Comparison of ENCODE assay signal across 1 fruit fly cellular context in the genomic region with DNA sequence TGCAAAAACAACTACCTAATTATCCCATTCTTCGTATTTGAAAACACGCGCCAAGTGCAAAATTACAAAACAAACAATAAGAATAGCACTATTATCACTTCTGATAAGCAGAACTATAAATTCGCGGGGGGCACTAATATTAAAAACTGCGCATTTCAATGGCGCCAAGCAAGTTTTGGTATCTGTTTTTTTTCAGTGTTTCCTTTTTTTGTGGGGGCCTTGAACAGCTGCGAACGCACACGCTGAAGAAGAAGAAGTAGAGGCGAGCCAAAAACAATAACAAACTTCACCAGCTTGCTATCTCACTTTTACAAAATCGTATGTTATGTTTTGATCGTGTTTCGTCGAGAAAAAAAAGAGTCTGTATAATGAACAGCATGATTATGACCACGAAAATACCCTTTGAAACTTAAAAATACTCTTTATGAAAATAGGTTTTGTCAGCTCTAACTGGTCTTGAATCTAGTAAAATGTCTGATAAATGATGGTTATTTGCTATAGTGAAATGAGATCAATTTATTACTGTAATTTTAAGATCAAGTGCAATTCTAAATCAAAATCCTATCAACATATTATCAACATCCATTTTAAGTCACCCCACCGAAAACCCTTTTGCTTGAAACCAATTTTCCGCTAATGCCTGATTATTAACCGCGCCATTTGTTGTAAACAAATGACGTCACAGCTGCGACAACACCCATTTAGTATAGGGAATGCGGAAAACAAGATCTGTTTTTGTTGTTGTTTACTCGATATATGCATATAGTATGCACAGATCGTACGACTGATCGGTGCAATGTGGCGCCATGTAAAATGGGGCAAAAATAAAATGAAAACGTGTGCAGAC.
TF ChIP-seq lines count a peak whose summit lies in the region.

No protein-coding gene starts in this region.

TF ChIP-seq in whole organism, embryonic, 481 proteins besides CTCF, POLR2A, EP300 and RAD21 (continued from another document and continues in another):
- TF ChIP-seq CG31388 (GFP tag; optimal IDR thresholded peaks at IDR 0.05; lab: Kevin White, UChicago) (peak; percentile 35), CG8944 (GFP tag; optimal IDR thresholded peaks at IDR 0.05; lab: Kevin White, UChicago) (peak; percentile 52), CG12219 (GFP tag; optimal IDR thresholded peaks at IDR 0.05; lab: Kevin White, UChicago) (peak; percentile 58), p53 (GFP tag; optimal IDR thresholded peaks at IDR 0.05; lab: Kevin White, UChicago) (no peak), ttk (GFP tag; IDR thresholded peaks at IDR 0.05; lab: Robert Waterston, UW) (no peak), CG10209 (GFP tag; optimal IDR thresholded peaks at IDR 0.05; lab: Kevin White, UChicago) (peak; percentile 63), unc-4 (GFP tag; IDR thresholded peaks at IDR 0.05; lab: Robert Waterston, UW; ENCODE audit: partially characterized antibody) (no peak), CG12155 (GFP tag; optimal IDR thresholded peaks at IDR 0.05; lab: Kevin White, UChicago) (peak; percentile 57), CG8281 (tag; optimal IDR thresholded peaks at IDR 0.05; lab: Kevin White, UChicago) (no peak), CG34376 (GFP tag; optimal IDR thresholded peaks at IDR 0.05; lab: Kevin White, UChicago) (peak; percentile 69), Atf3 (GFP tag; optimal IDR thresholded peaks at IDR 0.05; lab: Kevin White, UChicago) (peak; percentile 9), ham (GFP tag; IDR thresholded peaks at IDR 0.05; lab: Robert Waterston, UW) (no peak), tin (GFP tag; optimal IDR thresholded peaks at IDR 0.05; lab: Kevin White, UChicago) (peak; percentile 47), ems (GFP tag; optimal IDR thresholded peaks at IDR 0.05; lab: Kevin White, UChicago) (peak; percentile 41), Fer2 (tag; optimal IDR thresholded peaks at IDR 0.05; lab: Kevin White, UChicago) (no peak), dmrt99B (tag; optimal IDR thresholded peaks at IDR 0.05; lab: Kevin White, UChicago) (peak; percentile 46), CG6689 (GFP tag; IDR thresholded peaks at IDR 0.05; lab: Robert Waterston, UW) (peak; percentile 69), CG17568 (GFP tag; optimal IDR thresholded peaks at IDR 0.05; lab: Kevin White, UChicago) (no peak), Ptx1 (GFP tag; IDR thresholded peaks at IDR 0.05; lab: Robert Waterston, UW) (peak; percentile 63), knrl (GFP tag; IDR thresholded peaks at IDR 0.05; lab: Robert Waterston, UW; ENCODE audit: partially characterized antibody) (peak; percentile 32; the same call in 1 of the 3 replicates), Ada2b (GFP tag; IDR thresholded peaks at IDR 0.05; lab: Robert Waterston, UW) (peak; percentile 67; the same call in 1 of the 2 replicates), slp2 (GFP tag; optimal IDR thresholded peaks at IDR 0.05; lab: Kevin White, UChicago) (peak; percentile 36), BtbVII (GFP tag; optimal IDR thresholded peaks at IDR 0.05; lab: Kevin White, UChicago) (peak; percentile 27), Mrtf (GFP tag; IDR thresholded peaks at IDR 0.05; lab: Robert Waterston, UW) (peak; percentile 55; the same call in 2 of the 3 replicates), ac (GFP tag; optimal IDR thresholded peaks at IDR 0.05; lab: Kevin White, UChicago) (no peak), CG8478 (optimal IDR thresholded peaks at IDR 0.05; lab: Kevin White, UChicago) (no peak), CG5245 (GFP tag; optimal IDR thresholded peaks at IDR 0.05; lab: Kevin White, UChicago) (no peak), emc (GFP tag; optimal IDR thresholded peaks at IDR 0.05; lab: Kevin White, UChicago) (no peak), Gsc (GFP tag; IDR thresholded peaks at IDR 0.05; lab: Robert Waterston, UW) (0 out of 2 replicates have a peak, but pooled peaks have one; percentile 14), E2f1 (GFP tag; IDR thresholded peaks at IDR 0.05; lab: Robert Waterston, UW) (peak; percentile 55), CG2199 (GFP tag; IDR thresholded peaks at IDR 0.05; lab: Robert Waterston, UW) (peak; percentile 74; the same call in 2 of the 3 replicates), CG8765 (GFP tag; IDR thresholded peaks at IDR 0.05; lab: Robert Waterston, UW) (no peak), dmrt11E (tag; optimal IDR thresholded peaks at IDR 0.05; lab: Kevin White, UChicago) (no peak), CG33557 (GFP tag; optimal IDR thresholded peaks at IDR 0.05; lab: Kevin White, UChicago) (peak; percentile 17), CG14965 (GFP tag; optimal IDR thresholded peaks at IDR 0.05; lab: Kevin White, UChicago; ENCODE audit: borderline replicate concordance) (no peak), Ets65A (GFP tag; lab: Kevin White, UChicago) (peak; percentile 89), CG13123 (GFP tag; optimal IDR thresholded peaks at IDR 0.05; lab: Kevin White, UChicago) (peak; percentile 48), CG12104 (GFP tag; optimal IDR thresholded peaks at IDR 0.05; lab: Kevin White, UChicago) (no peak), Lpt (GFP tag; optimal IDR thresholded peaks at IDR 0.05; lab: Kevin White, UChicago) (no peak), gcm2 (GFP tag; optimal IDR thresholded peaks at IDR 0.05; lab: Kevin White, UChicago) (peak; percentile 37), Dfd (GFP tag; optimal IDR thresholded peaks at IDR 0.05; lab: Kevin White, UChicago) (no peak), CG17385 (GFP tag; optimal IDR thresholded peaks at IDR 0.05; lab: Kevin White, UChicago) (peak; percentile 97), Doc2 (GFP tag; IDR thresholded peaks at IDR 0.05; lab: Robert Waterston, UW) (no peak), fd64A (GFP tag; optimal IDR thresholded peaks at IDR 0.05; lab: Kevin White, UChicago) (no peak), fu2 (GFP tag; optimal IDR thresholded peaks at IDR 0.05; lab: Kevin White, UChicago) (peak; percentile 55), corto (GFP tag; optimal IDR thresholded peaks at IDR 0.05; lab: Kevin White, UChicago) (no peak), wdn (GFP tag; IDR thresholded peaks at IDR 0.05; lab: Robert Waterston, UW) (0 out of 2 replicates have a peak, but pooled peaks have one; percentile 29), CG30020 (tag; optimal IDR thresholded peaks at IDR 0.05; lab: Kevin White, UChicago) (no peak), Sox102F (GFP tag; optimal IDR thresholded peaks at IDR 0.05; lab: Kevin White, UChicago) (peak; percentile 49), CG11247 (GFP tag; IDR thresholded peaks at IDR 0.05; lab: Robert Waterston, UW) (peak; percentile 71), unpg (GFP tag; optimal IDR thresholded peaks at IDR 0.05; lab: Kevin White, UChicago) (peak; percentile 59), crol (GFP tag; IDR thresholded peaks at IDR 0.05; lab: Robert Waterston, UW) (no peak), Dp (GFP tag; optimal IDR thresholded peaks at IDR 0.05; lab: Kevin White, UChicago) (peak; percentile 34), CG11504 (tag; optimal IDR thresholded peaks at IDR 0.05; lab: Kevin White, UChicago) (peak; percentile 9), CrebB (tag; optimal IDR thresholded peaks at IDR 0.05; lab: Kevin White, UChicago) (peak; percentile 37), GATAe (GFP tag; conservative IDR thresholded peaks at IDR 0.05; lab: Robert Waterston, UW) (no peak), NFAT (GFP tag; IDR thresholded peaks at IDR 0.05; lab: Robert Waterston, UW) (peak; percentile 76), ato (GFP tag; IDR thresholded peaks at IDR 0.05; lab: Robert Waterston, UW; ENCODE audit: partially characterized antibody) (no peak), nom (GFP tag; optimal IDR thresholded peaks at IDR 0.05; lab: Kevin White, UChicago) (peak; percentile 49), ase (GFP tag; IDR thresholded peaks at IDR 0.05; lab: Robert Waterston, UW) (0 out of 3 replicates have a peak, but pooled peaks have one; percentile 62), CG30431 (GFP tag; optimal IDR thresholded peaks at IDR 0.05; lab: Kevin White, UChicago) (no peak), lilli (GFP tag; optimal IDR thresholded peaks at IDR 0.05; lab: Kevin White, UChicago) (peak; percentile 79), CG11085 (GFP tag; IDR thresholded peaks at IDR 0.05; lab: Robert Waterston, UW) (0 out of 2 replicates have a peak, but pooled peaks have one; percentile 38), sqz (GFP tag; optimal IDR thresholded peaks at IDR 0.05; lab: Kevin White, UChicago) (peak; percentile 99), Oaz (GFP tag; IDR thresholded peaks at IDR 0.05; lab: Robert Waterston, UW) (no peak), CG6175 (GFP tag; IDR thresholded peaks at IDR 0.05; lab: Robert Waterston, UW) (no peak), CG17829 (tag; optimal IDR thresholded peaks at IDR 0.05; lab: Kevin White, UChicago) (peak; percentile 30), eve (GFP tag; optimal IDR thresholded peaks at IDR 0.05; lab: Kevin White, UChicago) (no peak), aop (GFP tag; IDR thresholded peaks at IDR 0.05; lab: Robert Waterston, UW) (peak; percentile 35; the same call in 1 of the 2 replicates), bcd (GFP tag; optimal IDR thresholded peaks at IDR 0.05; lab: Kevin White, UChicago) (peak; percentile 39), nerfin-1 (tag; optimal IDR thresholded peaks at IDR 0.05; lab: Kevin White, UChicago) (peak; percentile 34), CG7556 (GFP tag; optimal IDR thresholded peaks at IDR 0.05; lab: Kevin White, UChicago) (peak; percentile 70), Usf (GFP tag; optimal IDR thresholded peaks at IDR 0.05; lab: Kevin White, UChicago) (no peak), CG3281 (GFP tag; optimal IDR thresholded peaks at IDR 0.05; lab: Kevin White, UChicago) (peak; percentile 43), CG4282 (GFP tag; optimal IDR thresholded peaks at IDR 0.05; lab: Kevin White, UChicago) (peak; percentile 18), CG1792 (GFP tag; optimal IDR thresholded peaks at IDR 0.05; lab: Kevin White, UChicago) (no peak), CG10267 (tag; optimal IDR thresholded peaks at IDR 0.05; lab: Kevin White, UChicago) (peak; percentile 5), dimm (GFP tag; IDR thresholded peaks at IDR 0.05; lab: Robert Waterston, UW) (no peak), usp (GFP tag; optimal IDR thresholded peaks at IDR 0.05; lab: Kevin White, UChicago) (no peak), CG14860 (GFP tag; IDR thresholded peaks at IDR 0.05; lab: Robert Waterston, UW; ENCODE audit: partially characterized antibody) (no peak), CG14441 (GFP tag; IDR thresholded peaks at IDR 0.05; lab: Robert Waterston, UW) (peak; percentile 86), Xbp1 (GFP tag; optimal IDR thresholded peaks at IDR 0.05; lab: Kevin White, UChicago) (peak; percentile 70), CG2889 (GFP tag; IDR thresholded peaks at IDR 0.05; lab: Robert Waterston, UW) (peak; percentile 63; the same call in 1 of the 3 replicates), ERR (GFP tag; optimal IDR thresholded peaks at IDR 0.05; lab: Kevin White, UChicago) (peak; percentile 58), nerfin-2 (GFP tag; IDR thresholded peaks at IDR 0.05; lab: Robert Waterston, UW; ENCODE audit: partially characterized antibody) (no peak), CG14667 (GFP tag; IDR thresholded peaks at IDR 0.05; lab: Robert Waterston, UW) (0 out of 2 replicates have a peak, but pooled peaks have one; percentile 20), al (GFP tag; IDR thresholded peaks at IDR 0.05; lab: Robert Waterston, UW) (peak; percentile 52; the same call in 1 of the 2 replicates), Sox100B (GFP tag; optimal IDR thresholded peaks at IDR 0.05; lab: Kevin White, UChicago) (peak; percentile 28), Hr3 (GFP tag; optimal IDR thresholded peaks at IDR 0.05; lab: Kevin White, UChicago) (no peak), mirr (GFP tag; optimal IDR thresholded peaks at IDR 0.05; lab: Kevin White, UChicago) (peak; percentile 74), D (optimal IDR thresholded peaks at IDR 0.05; lab: Kevin White, UChicago) (no peak), D (GFP tag; optimal IDR thresholded peaks at IDR 0.05; lab: Kevin White, UChicago) (no peak), CG6683 (GFP tag; optimal IDR thresholded peaks at IDR 0.05; lab: Kevin White, UChicago) (no peak), mam (GFP tag; optimal IDR thresholded peaks at IDR 0.05; lab: Kevin White, UChicago) (peak; percentile 76), Sry-δ (GFP tag; optimal IDR thresholded peaks at IDR 0.05; lab: Kevin White, UChicago) (peak; percentile 33), CG7745 (tag; optimal IDR thresholded peaks at IDR 0.05; lab: Kevin White, UChicago) (no peak), bsh (GFP tag; optimal IDR thresholded peaks at IDR 0.05; lab: Kevin White, UChicago) (peak; percentile 17 to 53), CG11456 (GFP tag; IDR thresholded peaks at IDR 0.05; lab: Robert Waterston, UW) (peak; percentile 81), CG6765 (GFP tag; optimal IDR thresholded peaks at IDR 0.05; lab: Kevin White, UChicago) (no peak), cg (GFP tag; optimal IDR thresholded peaks at IDR 0.05; lab: Kevin White, UChicago) (no peak), Optix (GFP tag; IDR thresholded peaks at IDR 0.05; lab: Robert Waterston, UW) (peak; percentile 80), CG2875 (GFP tag; optimal IDR thresholded peaks at IDR 0.05; lab: Kevin White, UChicago) (peak; percentile 21), NC2β (GFP tag; optimal IDR thresholded peaks at IDR 0.05; lab: Kevin White, UChicago) (peak; percentile 49), CG10654 (GFP tag; optimal IDR thresholded peaks at IDR 0.05; lab: Kevin White, UChicago) (peak; percentile 4), fru (optimal IDR thresholded peaks at IDR 0.05; lab: Kevin White, UChicago) (no peak), CG15073 (GFP tag; optimal IDR thresholded peaks at IDR 0.05; lab: Kevin White, UChicago) (peak; percentile 7), pnt (GFP tag; optimal IDR thresholded peaks at IDR 0.05; lab: Kevin White, UChicago) (peak; percentile 38), BEAF-32 (GFP tag; optimal IDR thresholded peaks at IDR 0.05; lab: Kevin White, UChicago) (no peak), seq (GFP tag; IDR thresholded peaks at IDR 0.05; lab: Robert Waterston, UW) (peak; percentile 55; the same call in 1 of the 2 replicates), CG16813 (GFP tag; IDR thresholded peaks at IDR 0.05; lab: Robert Waterston, UW; ENCODE audit: partially characterized antibody) (no peak), CG10147 (GFP tag; optimal IDR thresholded peaks at IDR 0.05; lab: Kevin White, UChicago) (peak; percentile 14), org-1 (GFP tag; optimal IDR thresholded peaks at IDR 0.05; lab: Kevin White, UChicago) (peak; percentile 68), CG33213 (GFP tag; optimal IDR thresholded peaks at IDR 0.05; lab: Kevin White, UChicago) (peak; percentile 44), CG9437 (GFP tag; optimal IDR thresholded peaks at IDR 0.05; lab: Kevin White, UChicago) (peak; percentile 58), CG4328 (GFP tag; optimal IDR thresholded peaks at IDR 0.05; lab: Kevin White, UChicago) (peak; percentile 50), pros (GFP tag; optimal IDR thresholded peaks at IDR 0.05; lab: Kevin White, UChicago) (no peak), ci (GFP tag; IDR thresholded peaks at IDR 0.05; lab: Robert Waterston, UW) (peak; percentile 85), sima (GFP tag; optimal IDR thresholded peaks at IDR 0.05; lab: Kevin White, UChicago) (no peak), CG9727 (GFP tag; optimal IDR thresholded peaks at IDR 0.05; lab: Kevin White, UChicago) (peak; percentile 66), grau (tag; optimal IDR thresholded peaks at IDR 0.05; lab: Kevin White, UChicago) (peak; percentile 46)
